Worm (Caenorhabditis elegans) whole organism, L1 larva: ENCODE measurements around the gene F21C10.6.
A peak's percentile ranks its signal among the peaks of the same experiment; 100 is the strongest.

Experiments
- C16A3.4 ChIP-seq: fragments of 150-350 bp; optimal IDR thresholded peaks from 2 replicates; lab custom pipeline; 2014; ENCODE audit warnings: missing biosample characterization, missing genetic modification characterization
- C34B4.2 ChIP-seq: sonication (generic microtip); optimal IDR thresholded peaks from 2 replicates; lab custom pipeline; 2017; ENCODE audit warnings: mild to moderate bottlenecking, missing genetic modification characterization, missing compliant biosample characterization
- F16B12.6 ChIP-seq: fragments of 150-350 bp; optimal IDR thresholded peaks from 2 replicates; lab custom pipeline; 2014; ENCODE audit warnings: missing biosample characterization, missing genetic modification characterization
- aha-1 ChIP-seq: fragments of 150-350 bp; optimal IDR thresholded peaks from 2 replicates; lab custom pipeline; 2014; ENCODE audit warnings: missing biosample characterization, missing genetic modification characterization
- alr-1 ChIP-seq: fragments of 200-800 bp; sonication (Bioruptor generic); optimal IDR thresholded peaks from 2 replicates; lab custom pipeline; 2018; ENCODE audit warnings: borderline replicate concordance, mild to moderate bottlenecking, missing genetic modification characterization, missing compliant biosample characterization
- aly-2 ChIP-seq: fragments of 150-350 bp; optimal IDR thresholded peaks from 2 replicates; lab custom pipeline; 2014; ENCODE audit warnings: missing biosample characterization, missing genetic modification characterization
- ama-1 ChIP-seq: fragments of 150-350 bp; optimal IDR thresholded peaks from 2 replicates; lab custom pipeline; 2014
- blmp-1 ChIP-seq: fragments of 150-350 bp; optimal IDR thresholded peaks from 2 replicates; lab custom pipeline; 2014; ENCODE audit warnings: missing biosample characterization, missing genetic modification characterization
- ceh-63 ChIP-seq: fragments of 200-800 bp; sonication (Bioruptor generic); optimal IDR thresholded peaks from 2 replicates; lab custom pipeline; 2018; ENCODE audit warnings: mild to moderate bottlenecking, missing genetic modification characterization, missing compliant biosample characterization
- ceh-82 ChIP-seq, 3 experiments: fragments of 150-350 bp in 1 of 3; sonication (generic microtip) in 2 of 3; optimal IDR thresholded peaks; 2 replicates each; lab custom pipeline; 2014 to 2017; ENCODE audit warnings: missing biosample characterization in 3 of 3, missing genetic modification characterization in 3 of 3
- ceh-88 ChIP-seq: fragments of 200-800 bp; sonication (Bioruptor generic); IDR thresholded peaks from 2 replicates; pipeline ENCODE4 v1.3.6; 2022; ENCODE audit warnings: missing genetic modification characterization, missing compliant biosample characterization
- ceh-90 ChIP-seq: sonication (generic microtip); optimal IDR thresholded peaks from 2 replicates; lab custom pipeline; 2016; ENCODE audit warnings: missing genetic modification characterization, missing compliant biosample characterization
- dpl-1 ChIP-seq, 3 experiments: fragments of 150-350 bp in 2 of 3; sonication (generic microtip) in 1 of 3; optimal IDR thresholded peaks; 2 replicates each; lab custom pipeline; 2014 to 2017; ENCODE audit warnings: missing biosample characterization in 3 of 3, missing genetic modification characterization in 3 of 3, missing genetic modification reagents in 3 of 3
- dsc-1 ChIP-seq: sonication (generic microtip); optimal IDR thresholded peaks from 2 replicates; lab custom pipeline; 2016; ENCODE audit warnings: mild to moderate bottlenecking, missing genetic modification characterization, missing compliant biosample characterization
- efl-1 ChIP-seq, 4 experiments: fragments of 150-350 bp; optimal IDR thresholded peaks in 3 of 4; peaks in 1 of 4; 1 replicate in 1 of 4; 2 replicates in 3 of 4; lab custom pipeline; 2014; ENCODE audit warnings: missing biosample characterization in 2 of 4, missing genetic modification characterization in 2 of 4, missing genetic modification reagents in 2 of 4
- efl-3 ChIP-seq: fragments of 200-800 bp; sonication (Bioruptor generic); optimal IDR thresholded peaks from 2 replicates; lab custom pipeline; 2018; ENCODE audit warnings: mild to moderate bottlenecking, missing genetic modification characterization, missing compliant biosample characterization
- elt-2 ChIP-seq: sonication (generic microtip); optimal IDR thresholded peaks from 2 replicates; lab custom pipeline; 2016; ENCODE audit warnings: missing genetic modification characterization, mild to moderate bottlenecking, inconsistent platforms, missing compliant biosample characterization, missing genetic modification reagents
- elt-3 ChIP-seq, 6 experiments: fragments of 150-350 bp in 1 of 6; sonication (generic microtip); optimal IDR thresholded peaks; 2 replicates each; lab custom pipeline; 2017 to 2018; ENCODE audit warnings: missing biosample characterization in 6 of 6, missing genetic modification characterization in 6 of 6, inconsistent platforms in 1 of 6
- ets-5 ChIP-seq: fragments of 200-800 bp; sonication (Bioruptor generic); IDR thresholded peaks from 2 replicates; pipeline ENCODE4 v1.3.6; 2022; ENCODE audit warnings: missing genetic modification characterization, missing compliant biosample characterization
- fkh-10 ChIP-seq: sonication (generic microtip); optimal IDR thresholded peaks from 2 replicates; lab custom pipeline; 2017; ENCODE audit warnings: missing biosample characterization, missing genetic modification reagents, missing genetic modification characterization
- fkh-4 ChIP-seq: sonication (generic microtip); optimal IDR thresholded peaks from 2 replicates; lab custom pipeline; 2016; ENCODE audit warnings: missing compliant biosample characterization, missing genetic modification characterization, borderline replicate concordance
- fkh-8 ChIP-seq: sonication (generic microtip); optimal IDR thresholded peaks from 2 replicates; lab custom pipeline; 2016; ENCODE audit warnings: mild to moderate bottlenecking, missing genetic modification characterization, missing compliant biosample characterization
- grh-1 ChIP-seq: fragments of 200-800 bp; sonication (Bioruptor generic); IDR thresholded peaks from 2 replicates; pipeline ENCODE4 v1.3.6; 2022; ENCODE audit warnings: missing genetic modification reagents, missing genetic modification characterization, missing compliant biosample characterization
- hlh-4 ChIP-seq: sonication (generic microtip); optimal IDR thresholded peaks from 2 replicates; lab custom pipeline; 2016; ENCODE audit warnings: mild to moderate bottlenecking, missing genetic modification characterization, missing compliant biosample characterization
- lin-13 ChIP-seq: fragments of 150-350 bp; optimal IDR thresholded peaks from 2 replicates; lab custom pipeline; 2014; ENCODE audit warnings: missing biosample characterization, missing genetic modification reagents, missing genetic modification characterization
- lin-15B ChIP-seq: fragments of 150-350 bp; sonication (generic microtip); optimal IDR thresholded peaks from 3 replicates; lab custom pipeline; 2014; ENCODE audit warnings: missing biosample characterization, missing genetic modification characterization
- lin-39 ChIP-seq: fragments of 150-350 bp; optimal IDR thresholded peaks from 2 replicates; lab custom pipeline; 2014; ENCODE audit warnings: missing biosample characterization, missing genetic modification reagents, missing genetic modification characterization
- lir-3 ChIP-seq: sonication (generic microtip); optimal IDR thresholded peaks from 2 replicates; lab custom pipeline; 2016; ENCODE audit warnings: mild to moderate bottlenecking, missing genetic modification characterization, moderate library complexity, missing compliant biosample characterization; ENCODE audit not compliant: poor library complexity
- mdl-1 ChIP-seq, 2 experiments: fragments of 150-350 bp; optimal IDR thresholded peaks; 2 replicates each; lab custom pipeline; 2014 to 2017; ENCODE audit warnings: missing biosample characterization in 2 of 2, missing genetic modification characterization in 2 of 2, inconsistent platforms in 1 of 2
- mef-2 ChIP-seq: fragments of 150-350 bp; optimal IDR thresholded peaks from 2 replicates; lab custom pipeline; 2014; ENCODE audit warnings: missing biosample characterization, missing genetic modification characterization
- mep-1 ChIP-seq: fragments of 150-350 bp; optimal IDR thresholded peaks from 2 replicates; lab custom pipeline; 2014; ENCODE audit warnings: missing biosample characterization, missing genetic modification characterization
- nhr-19 ChIP-seq: fragments of 200-800 bp; sonication (Bioruptor generic); conservative IDR thresholded peaks from 2 replicates; pipeline ENCODE4 v1.3.6; 2022; ENCODE audit warnings: missing genetic modification characterization, missing compliant biosample characterization
- nhr-237 ChIP-seq: fragments of 150-350 bp; optimal IDR thresholded peaks from 2 replicates; lab custom pipeline; 2014; ENCODE audit warnings: missing biosample characterization, missing genetic modification characterization
- nhr-28 ChIP-seq: fragments of 150-350 bp; optimal IDR thresholded peaks from 2 replicates; lab custom pipeline; 2014; ENCODE audit warnings: missing biosample characterization, missing genetic modification characterization
- nhr-47 ChIP-seq: sonication (generic microtip); optimal IDR thresholded peaks from 2 replicates; lab custom pipeline; 2016; ENCODE audit warnings: mild to moderate bottlenecking, missing genetic modification characterization, moderate library complexity, missing compliant biosample characterization
- nhr-71 ChIP-seq: sonication (generic microtip); optimal IDR thresholded peaks from 2 replicates; lab custom pipeline; 2016; ENCODE audit warnings: mild to moderate bottlenecking, missing genetic modification characterization, moderate library complexity, missing compliant biosample characterization
- nhr-76 ChIP-seq: sonication (generic microtip); optimal IDR thresholded peaks from 2 replicates; lab custom pipeline; 2017; ENCODE audit warnings: missing biosample characterization, missing genetic modification characterization
- nhr-84 ChIP-seq: sonication (generic microtip); optimal IDR thresholded peaks from 2 replicates; lab custom pipeline; 2017; ENCODE audit warnings: missing biosample characterization, missing genetic modification characterization
- nhr-85 ChIP-seq: sonication (generic microtip); peaks from one replicate; lab custom pipeline; 2016; ENCODE audit warnings: missing genetic modification characterization, inconsistent platforms, missing compliant biosample characterization
- nhr-90 ChIP-seq: sonication (generic microtip); optimal IDR thresholded peaks from 2 replicates; lab custom pipeline; 2016; ENCODE audit warnings: mild to moderate bottlenecking, missing genetic modification characterization, missing compliant biosample characterization; ENCODE audit not compliant: poor library complexity
- pag-3 ChIP-seq: sonication (generic microtip); optimal IDR thresholded peaks from 2 replicates; lab custom pipeline; 2017; ENCODE audit warnings: missing genetic modification characterization, mild to moderate bottlenecking, missing compliant biosample characterization, antibody characterized with exemption, borderline replicate concordance; ENCODE audit not compliant: insufficient read depth
- pqm-1 ChIP-seq: sonication (generic microtip); optimal IDR thresholded peaks from 3 replicates; lab custom pipeline; 2017; ENCODE audit warnings: missing biosample characterization, missing genetic modification characterization
- snpc-4 ChIP-seq: fragments of 150-350 bp; optimal IDR thresholded peaks from 2 replicates; lab custom pipeline; 2014; ENCODE audit warnings: missing biosample characterization, missing genetic modification characterization
- snu-23 ChIP-seq: sonication (generic microtip); optimal IDR thresholded peaks from 2 replicates; lab custom pipeline; 2016; ENCODE audit warnings: missing genetic modification characterization, missing compliant biosample characterization
- sox-4 ChIP-seq: sonication (generic microtip); optimal IDR thresholded peaks from 2 replicates; lab custom pipeline; 2016; ENCODE audit warnings: missing genetic modification characterization, missing compliant biosample characterization
- sup-37 ChIP-seq: fragments of 200-800 bp; sonication (Bioruptor generic); optimal IDR thresholded peaks from 2 replicates; lab custom pipeline; 2018; ENCODE audit warnings: mild to moderate bottlenecking, missing genetic modification characterization, missing compliant biosample characterization
- swsn-7 ChIP-seq: sonication (generic microtip); optimal IDR thresholded peaks from 2 replicates; lab custom pipeline; 2016; ENCODE audit warnings: missing genetic modification characterization, missing compliant biosample characterization
- tlp-1 ChIP-seq: fragments of 150-350 bp; optimal IDR thresholded peaks from 2 replicates; lab custom pipeline; 2014; ENCODE audit warnings: missing biosample characterization, missing genetic modification characterization
- unc-130 ChIP-seq: fragments of 150-350 bp; optimal IDR thresholded peaks from 2 replicates; lab custom pipeline; 2017; ENCODE audit warnings: missing biosample characterization, missing genetic modification characterization, inconsistent platforms
- unc-30 ChIP-seq: sonication (generic microtip); optimal IDR thresholded peaks from 2 replicates; lab custom pipeline; 2017; ENCODE audit warnings: missing biosample characterization, missing genetic modification characterization
- unc-86 ChIP-seq: sonication (generic microtip); optimal IDR thresholded peaks from 2 replicates; lab custom pipeline; 2016; ENCODE audit warnings: missing genetic modification characterization, missing compliant biosample characterization
- xbp-1 ChIP-seq: sonication (generic microtip); optimal IDR thresholded peaks from 2 replicates; lab custom pipeline; 2016; ENCODE audit warnings: missing genetic modification characterization, missing compliant biosample characterization

Gene F21C10.6

DNA sequence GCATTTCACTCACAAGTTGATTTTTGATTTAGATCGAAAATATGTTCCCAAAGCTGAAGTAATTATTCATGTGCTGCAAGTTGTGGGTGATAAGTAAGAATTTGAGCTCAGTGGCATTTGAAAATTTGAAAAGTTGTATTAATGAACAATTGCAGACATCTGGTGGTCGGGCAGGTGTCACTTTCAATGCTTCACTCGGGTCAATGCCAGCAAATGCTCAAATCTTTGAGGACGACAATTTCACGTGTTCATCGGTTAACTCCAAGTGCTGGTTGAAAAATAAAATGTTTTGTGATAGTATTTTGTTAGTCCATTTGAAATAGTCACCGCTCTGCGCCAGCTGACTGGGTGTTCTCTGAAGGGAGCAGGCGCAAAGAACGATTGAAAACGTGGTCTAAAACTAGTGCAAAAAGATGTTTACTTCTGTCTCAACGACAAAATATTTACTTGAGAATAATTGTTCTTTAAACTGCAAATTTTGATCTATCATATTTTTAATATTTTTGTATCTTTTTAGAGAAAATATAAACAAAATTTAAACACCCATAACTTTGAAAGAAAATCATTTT, 30.1 kb upstream of the F21C10.6 start (continued):
- TF ChIP-seq sox-4 (tag; lab: Kevin White, UChicago): no peak
- TF ChIP-seq aly-2 (tag; lab: Kevin White, UChicago): no peak
- peak; percentile 66 for TF ChIP-seq xbp-1
- TF ChIP-seq unc-86: no peak
- TF ChIP-seq nhr-71 (tag; lab: Kevin White, UChicago): peak; percentile 93
- TF ChIP-seq ceh-63 (GFP tag; lab: Kevin White, UChicago): no peak
- no peak for TF ChIP-seq alr-1 (tag; lab: Kevin White, UChicago)
- TF ChIP-seq efl-3 (GFP tag; lab: Kevin White, UChicago): no peak
- no peak for TF ChIP-seq lin-15B
- TF ChIP-seq ceh-88: peak; percentile 50; the same call in 1 of the 2 replicates
- peak; percentile 52 for TF ChIP-seq grh-1 (GFP tag; lab: Robert Waterston, UW)
- no peak for TF ChIP-seq nhr-84 (tag; lab: Kevin White, UChicago)
- TF ChIP-seq dsc-1 (tag; lab: Kevin White, UChicago): no peak
- TF ChIP-seq tlp-1 (tag; lab: Kevin White, UChicago): no peak
- peak; percentile 59 for TF ChIP-seq lir-3 (tag; lab: Kevin White, UChicago)
- TF ChIP-seq nhr-47 (tag; lab: Kevin White, UChicago): peak; percentile 67
- no peak for TF ChIP-seq fkh-10 (GFP tag; lab: Kevin White, UChicago)
- no peak for TF ChIP-seq F16B12.6
- TF ChIP-seq nhr-28 (tag; lab: Kevin White, UChicago): no peak
- no peak for TF ChIP-seq ets-5 (GFP tag; lab: Robert Waterston, UW)
- no peak for TF ChIP-seq unc-30 (tag; lab: Kevin White, UChicago)
- peak; percentile 26 for TF ChIP-seq ama-1 (lab: Kevin White, UChicago)
- TF ChIP-seq fkh-4 (tag; lab: Kevin White, UChicago): no peak
- TF ChIP-seq snpc-4 (tag; lab: Kevin White, UChicago): no peak
- TF ChIP-seq nhr-237 (tag; lab: Kevin White, UChicago): no peak
- peak; percentile 47 for TF ChIP-seq pag-3 (tag; lab: Kevin White, UChicago)
- no peak for TF ChIP-seq aha-1 (tag; lab: Kevin White, UChicago)
- peak in 2 of 3 experiments; percentile 17 to 31 for TF ChIP-seq dpl-1 (GFP tag; optimal IDR thresholded peaks at IDR 0.05; lab: Kevin White, UChicago)
- peak; percentile 56 for TF ChIP-seq fkh-8
- TF ChIP-seq C16A3.4 (tag; lab: Kevin White, UChicago): peak; percentile 54
- TF ChIP-seq blmp-1 (tag; lab: Kevin White, UChicago): no peak
- TF ChIP-seq sup-37 (GFP tag; lab: Kevin White, UChicago): peak; percentile 33
- TF ChIP-seq nhr-76: no peak
- peak in 2 of 6 experiments; percentile 40 to 44 for TF ChIP-seq elt-3 (tag; optimal IDR thresholded peaks at IDR 0.05; lab: Kevin White, UChicago)
- TF ChIP-seq hlh-4 (tag; lab: Kevin White, UChicago): no peak
- peak; percentile 95 for TF ChIP-seq unc-130 (tag; lab: Kevin White, UChicago)
- TF ChIP-seq elt-2: peak; percentile 82
- TF ChIP-seq efl-1 (optimal IDR thresholded peaks at IDR 0.05; lab: Kevin White, UChicago): peak in 1 of 2 experiments; percentile 18
- TF ChIP-seq efl-1 (GFP tag; optimal IDR thresholded peaks at IDR 0.05 in 1 of 2; lab: Kevin White, UChicago): peak in 1 of 2 experiments; percentile 93
- TF ChIP-seq snu-23 (GFP tag; lab: Kevin White, UChicago): peak; percentile 89
- TF ChIP-seq nhr-19 (GFP tag; lab: Robert Waterston, UW): peak; percentile 100
- peak; percentile 95 for TF ChIP-seq nhr-85 (tag; lab: Kevin White, UChicago)
- TF ChIP-seq nhr-90 (tag; lab: Kevin White, UChicago): peak; percentile 78
- TF ChIP-seq mef-2 (tag; lab: Kevin White, UChicago): peak; percentile 11
- no peak for TF ChIP-seq lin-13 (GFP tag; lab: Kevin White, UChicago)
- TF ChIP-seq swsn-7: peak; percentile 62
- peak in 1 of 2 experiments; percentile 95 for TF ChIP-seq mdl-1 (tag; optimal IDR thresholded peaks at IDR 0.05; lab: Kevin White, UChicago)
- TF ChIP-seq mep-1 (tag; lab: Kevin White, UChicago): peak; percentile 51
- no peak for TF ChIP-seq ceh-90 (tag; lab: Kevin White, UChicago)
- TF ChIP-seq ceh-82 (tag; optimal IDR thresholded peaks at IDR 0.05; lab: Kevin White, UChicago): no peak
- TF ChIP-seq pqm-1 (tag; lab: Kevin White, UChicago): no peak
- peak; percentile 35 for TF ChIP-seq lin-39 (tag; lab: Kevin White, UChicago)
- no peak for TF ChIP-seq C34B4.2 (tag; lab: Kevin White, UChicago)
